Fruit fly (Drosophila melanogaster): ENCODE data around the gene Taf13.
A peak's percentile ranks its signal among the peaks of the same experiment; 100 is the strongest.

Gene Taf13

dm6 chr2L:20078880-20079279, 14.8 kb downstream of the Taf13 start (continued):
- TF ChIP-seq Hr51 (GFP tag; optimal IDR thresholded peaks at IDR 0.05) (peak in 1 of 2 experiments; percentile 5), CG7839 (tag; optimal IDR thresholded peaks at IDR 0.05) (peak; percentile 32), Mrtf (GFP tag; IDR thresholded peaks at IDR 0.05) (no peak), CG13296 (GFP tag; optimal IDR thresholded peaks at IDR 0.05) (no peak), cato (GFP tag; optimal IDR thresholded peaks at IDR 0.05; ENCODE audit: borderline replicate concordance) (no peak), Trl (optimal IDR thresholded peaks at IDR 0.05) (no peak), Trl (GFP tag; optimal IDR thresholded peaks at IDR 0.05) (peak; percentile 31), CG15011 (GFP tag; optimal IDR thresholded peaks at IDR 0.05) (peak; percentile 10), fu2 (GFP tag; optimal IDR thresholded peaks at IDR 0.05) (peak; percentile 46), CG3065 (GFP tag; optimal IDR thresholded peaks at IDR 0.05) (no peak), CG10366 (GFP tag; IDR thresholded peaks at IDR 0.05) (no peak), CG1647 (GFP tag; optimal IDR thresholded peaks at IDR 0.05) (no peak), dimm (GFP tag; IDR thresholded peaks at IDR 0.05) (no peak), CG14667 (GFP tag; IDR thresholded peaks at IDR 0.05) (no peak), emc (GFP tag; optimal IDR thresholded peaks at IDR 0.05) (peak; percentile 22), CG32767 (GFP tag; IDR thresholded peaks at IDR 0.05) (no peak), CG18262 (tag; optimal IDR thresholded peaks at IDR 0.05) (no peak), ems (GFP tag; optimal IDR thresholded peaks at IDR 0.05) (peak; percentile 10), CG2678 (tag; optimal IDR thresholded peaks at IDR 0.05) (peak; percentile 46), CG13624 (GFP tag; optimal IDR thresholded peaks at IDR 0.05) (peak; percentile 68), pzg (GFP tag; optimal IDR thresholded peaks at IDR 0.05) (no peak), CG4617 (GFP tag; optimal IDR thresholded peaks at IDR 0.05; ENCODE audit: borderline replicate concordance) (no peak), gem (tag; optimal IDR thresholded peaks at IDR 0.05) (peak; percentile 37), Hmr (GFP tag; optimal IDR thresholded peaks at IDR 0.05) (peak; percentile 44), az2 (GFP tag; optimal IDR thresholded peaks at IDR 0.05) (no peak), CG5180 (GFP tag; optimal IDR thresholded peaks at IDR 0.05) (no peak), Blimp-1 (GFP tag; optimal IDR thresholded peaks at IDR 0.05) (no peak), pb (GFP tag; optimal IDR thresholded peaks at IDR 0.05) (peak; percentile 7), nom (GFP tag; optimal IDR thresholded peaks at IDR 0.05) (no peak), CG30020 (tag; optimal IDR thresholded peaks at IDR 0.05) (no peak), ssp (GFP tag; IDR thresholded peaks at IDR 0.05) (no peak), cad (GFP tag; optimal IDR thresholded peaks at IDR 0.05) (no peak), fd96Cb (tag; optimal IDR thresholded peaks at IDR 0.05) (peak; percentile 9), zfh2 (GFP tag; optimal IDR thresholded peaks at IDR 0.05) (peak; percentile 71), CG6175 (GFP tag; IDR thresholded peaks at IDR 0.05) (peak; percentile 50; the same call in 1 of the 3 replicates), Dref (GFP tag; IDR thresholded peaks at IDR 0.05) (no peak), unc-4 (GFP tag; IDR thresholded peaks at IDR 0.05; ENCODE audit: partially characterized antibody) (no peak), CG10209 (GFP tag; optimal IDR thresholded peaks at IDR 0.05) (peak; percentile 7), CG14441 (GFP tag; IDR thresholded peaks at IDR 0.05) (peak; percentile 56; the same call in 1 of the 2 replicates), eyg (GFP tag; optimal IDR thresholded peaks at IDR 0.05) (peak; percentile 50), lbe (GFP tag; optimal IDR thresholded peaks at IDR 0.05) (no peak), CG17361 (GFP tag; IDR thresholded peaks at IDR 0.05) (peak; percentile 62; the same call in 2 of the 3 replicates), sisA (GFP tag; IDR thresholded peaks at IDR 0.05) (peak; percentile 21; the same call in 1 of the 2 replicates), lov (optimal IDR thresholded peaks at IDR 0.05) (no peak), lov (GFP tag; IDR thresholded peaks at IDR 0.05) (no peak), gro (GFP tag; optimal IDR thresholded peaks at IDR 0.05) (no peak), lilli (GFP tag; optimal IDR thresholded peaks at IDR 0.05) (peak; percentile 15), Dip3 (GFP tag; optimal IDR thresholded peaks at IDR 0.05) (peak; percentile 46), ftz-f1 (GFP tag; optimal IDR thresholded peaks at IDR 0.05) (peak; percentile 24), Dad (GFP tag; optimal IDR thresholded peaks at IDR 0.05) (no peak), ci (GFP tag; IDR thresholded peaks at IDR 0.05) (no peak), CG9727 (GFP tag; optimal IDR thresholded peaks at IDR 0.05) (peak; percentile 38)
